Fruit fly (Drosophila melanogaster) whole organism, embryonic: ENCODE data around the gene CG11164.

Experiments
- Blimp-1 ChIP-seq: fragments of 200-800 bp; sonication (Bioruptor generic); optimal IDR thresholded peaks from 3 replicates; lab custom pipeline; 2018; ENCODE audit warnings: missing biosample characterization, missing genetic modification characterization, mild to moderate bottlenecking, moderate library complexity, missing genetic modification reagents
- BtbVII ChIP-seq: fragments of 200-800 bp; sonication (Bioruptor generic); optimal IDR thresholded peaks from 3 replicates; lab custom pipeline; 2017; ENCODE audit warnings: missing biosample characterization, mild to moderate bottlenecking, missing genetic modification characterization
- CG10147 ChIP-seq: fragments of 200-800 bp; sonication (Bioruptor generic); optimal IDR thresholded peaks from 2 replicates; lab custom pipeline; 2019; ENCODE audit warnings: missing biosample characterization, mild to moderate bottlenecking, missing genetic modification characterization, moderate library complexity
- CG11560 ChIP-seq: fragments of 200-800 bp; sonication (Bioruptor generic); IDR thresholded peaks from 3 replicates; pipeline ENCODE4 v1.3.6; 2022; ENCODE audit warnings: missing biosample characterization, missing genetic modification characterization
- CG12071 ChIP-seq: fragments of 200-800 bp; sonication (Bioruptor generic); optimal IDR thresholded peaks from 3 replicates; lab custom pipeline; 2018; ENCODE audit warnings: missing biosample characterization, mild to moderate bottlenecking, missing genetic modification characterization
- CG1233 ChIP-seq: fragments of 200-800 bp; sonication (Bioruptor generic); optimal IDR thresholded peaks from 4 replicates; lab custom pipeline; 2018; ENCODE audit warnings: missing biosample characterization, mild to moderate bottlenecking, missing genetic modification characterization
- CG12659 ChIP-seq: fragments of 200-800 bp; sonication (Bioruptor generic); optimal IDR thresholded peaks from 3 replicates; lab custom pipeline; 2017; ENCODE audit warnings: mild to moderate bottlenecking, missing biosample characterization, missing genetic modification reagents, missing genetic modification characterization
- CG14014 ChIP-seq: fragments of 200-800 bp; sonication (Bioruptor generic); IDR thresholded peaks from 2 replicates; pipeline ENCODE4 v1.3.6; 2022; ENCODE audit warnings: missing biosample characterization, missing genetic modification characterization
- CG15696 ChIP-seq: fragments of 200-800 bp; sonication (Bioruptor generic); optimal IDR thresholded peaks from 2 replicates; lab custom pipeline; 2019; ENCODE audit warnings: missing biosample characterization, mild to moderate bottlenecking, missing genetic modification characterization, moderate library complexity
- CG17186 ChIP-seq: fragments of 200-800 bp; sonication (Bioruptor generic); optimal IDR thresholded peaks from 3 replicates; lab custom pipeline; 2017; ENCODE audit warnings: missing biosample characterization, missing genetic modification reagents, missing genetic modification characterization
- CG17568 ChIP-seq: fragments of 200-800 bp; sonication (Bioruptor generic); optimal IDR thresholded peaks from 2 replicates; lab custom pipeline; 2018; ENCODE audit warnings: missing biosample characterization, mild to moderate bottlenecking, missing genetic modification characterization, moderate library complexity
- CG18011 ChIP-seq: fragments of 200-800 bp; sonication (Bioruptor generic); optimal IDR thresholded peaks from 2 replicates; lab custom pipeline; 2017; ENCODE audit warnings: missing biosample characterization, missing genetic modification characterization, mild to moderate bottlenecking, moderate library complexity, missing genotype
- CG2889 ChIP-seq: fragments of 200-800 bp; sonication (Bioruptor generic); IDR thresholded peaks from 3 replicates; pipeline ENCODE4 v1.3.6; 2022; ENCODE audit warnings: missing biosample characterization, missing genetic modification characterization
- CG3281 ChIP-seq: fragments of 200-800 bp; sonication (Bioruptor generic); optimal IDR thresholded peaks from 3 replicates; lab custom pipeline; 2017; ENCODE audit warnings: missing biosample characterization, mild to moderate bottlenecking, missing genetic modification characterization
- CG33557 ChIP-seq: fragments of 200-800 bp; sonication (Bioruptor generic); optimal IDR thresholded peaks from 2 replicates; lab custom pipeline; 2019; ENCODE audit warnings: missing biosample characterization, mild to moderate bottlenecking, missing genetic modification characterization, moderate library complexity
- CG4424 ChIP-seq: fragments of 200-800 bp; sonication (Bioruptor generic); optimal IDR thresholded peaks from 3 replicates; lab custom pipeline; 2016; ENCODE audit warnings: missing biosample characterization, missing genetic modification characterization
- CG7839 ChIP-seq: fragments of 200-800 bp; sonication (Bioruptor generic); optimal IDR thresholded peaks from 3 replicates; lab custom pipeline; 2018; ENCODE audit warnings: missing biosample characterization, mild to moderate bottlenecking, missing genetic modification characterization, moderate library complexity
- CG8290 ChIP-seq, 3 experiments: fragments of 200-800 bp; sonication (Bioruptor generic); optimal IDR thresholded peaks; 2 replicates each; lab custom pipeline; 2016 to 2019; ENCODE audit warnings: missing biosample characterization in 3 of 3, missing genetic modification characterization in 3 of 3, mild to moderate bottlenecking in 2 of 3, moderate library complexity in 1 of 3
- CG8924 ChIP-seq: fragments of 200-800 bp; optimal IDR thresholded peaks from 3 replicates; lab custom pipeline; 2019; ENCODE audit warnings: missing biosample characterization, mild to moderate bottlenecking, missing genetic modification characterization, moderate library complexity
- CG9932 ChIP-seq: fragments of 200-800 bp; sonication (Bioruptor generic); IDR thresholded peaks from 2 replicates; pipeline ENCODE4 v1.3.6; 2022; ENCODE audit warnings: missing biosample characterization, missing genetic modification characterization
- CoRest ChIP-seq: fragments of 200-800 bp; sonication (Bioruptor generic); optimal IDR thresholded peaks from 3 replicates; lab custom pipeline; 2018; ENCODE audit warnings: missing biosample characterization, mild to moderate bottlenecking, missing genetic modification characterization, moderate library complexity
- D19B ChIP-seq: fragments of 200-800 bp; sonication (Bioruptor generic); optimal IDR thresholded peaks from 2 replicates; lab custom pipeline; 2017; ENCODE audit warnings: missing biosample characterization, mild to moderate bottlenecking, missing genetic modification characterization
- Dbx ChIP-seq: fragments of 200-800 bp; sonication (Bioruptor generic); IDR thresholded peaks from 3 replicates; pipeline ENCODE4 v1.3.6; 2022; ENCODE audit warnings: missing biosample characterization, missing genetic modification characterization
- Dek ChIP-seq: fragments of 200-800 bp; sonication (Bioruptor generic); optimal IDR thresholded peaks from 3 replicates; lab custom pipeline; 2019; ENCODE audit warnings: missing biosample characterization, mild to moderate bottlenecking, missing genetic modification characterization, moderate library complexity
- Fer2 ChIP-seq: fragments of 200-800 bp; sonication (Bioruptor generic); optimal IDR thresholded peaks from 2 replicates; lab custom pipeline; 2018; ENCODE audit warnings: missing biosample characterization, mild to moderate bottlenecking, missing genetic modification characterization, moderate library complexity
- Fer3 ChIP-seq: fragments of 200-800 bp; sonication (Bioruptor generic); optimal IDR thresholded peaks from 2 replicates; lab custom pipeline; 2018; ENCODE audit warnings: missing biosample characterization, mild to moderate bottlenecking, missing genetic modification characterization, moderate library complexity
- H15 ChIP-seq: fragments of 200-800 bp; sonication (Bioruptor generic); IDR thresholded peaks from 3 replicates; pipeline ENCODE4 v1.3.6; 2022; ENCODE audit warnings: missing biosample characterization, missing genetic modification characterization
- HHEX ChIP-seq: fragments of 200-800 bp; sonication (Bioruptor generic); optimal IDR thresholded peaks from 3 replicates; lab custom pipeline; 2017; ENCODE audit warnings: missing biosample characterization, mild to moderate bottlenecking, missing genetic modification characterization, missing genetic modification reagents
- Hmr ChIP-seq: fragments of 200-800 bp; sonication (Bioruptor generic); optimal IDR thresholded peaks from 3 replicates; lab custom pipeline; 2017; ENCODE audit warnings: mild to moderate bottlenecking, missing biosample characterization, missing genetic modification reagents, missing genetic modification characterization
- NFAT ChIP-seq: fragments of 200-800 bp; sonication (Bioruptor generic); IDR thresholded peaks from 2 replicates; pipeline ENCODE4 v1.3.6; 2022; ENCODE audit warnings: missing biosample characterization, missing genetic modification characterization
- Trl ChIP-seq, 3 experiments: fragments of >200 bp in 2 of 3; fragments of 200-800 bp in 1 of 3; sonication (Bioruptor generic) in 1 of 3; optimal IDR thresholded peaks; 2 replicates in 1 of 3; 3 replicates in 2 of 3; lab custom pipeline; 2016 to 2017; ENCODE audit warnings: missing biosample characterization in 1 of 3, missing genetic modification characterization in 1 of 3
- Vsx1 ChIP-seq: fragments of 200-800 bp; sonication (Bioruptor generic); optimal IDR thresholded peaks from 2 replicates; lab custom pipeline; 2017; ENCODE audit warnings: missing biosample characterization, mild to moderate bottlenecking, missing genetic modification characterization, missing genetic modification reagents
- YL-1 ChIP-seq: fragments of 200-800 bp; sonication (Bioruptor generic); optimal IDR thresholded peaks from 3 replicates; lab custom pipeline; 2017; ENCODE audit warnings: missing biosample characterization, mild to moderate bottlenecking, missing genetic modification characterization
- ac ChIP-seq: fragments of 200-800 bp; sonication (Bioruptor generic); optimal IDR thresholded peaks from 3 replicates; lab custom pipeline; 2017; ENCODE audit warnings: missing biosample characterization, mild to moderate bottlenecking, missing genetic modification characterization
- ash1 ChIP-seq: fragments of 200-800 bp; sonication (Bioruptor generic); optimal IDR thresholded peaks from 2 replicates; lab custom pipeline; 2018; ENCODE audit warnings: missing biosample characterization, mild to moderate bottlenecking, missing genetic modification characterization
- chinmo ChIP-seq: fragments of 200-800 bp; sonication (Bioruptor generic); IDR thresholded peaks from 4 replicates; pipeline ENCODE4 v1.3.6; 2022; ENCODE audit warnings: missing biosample characterization, missing genetic modification characterization; ENCODE audit not compliant: partially characterized antibody
- dimm ChIP-seq: fragments of 200-800 bp; sonication (Bioruptor generic); IDR thresholded peaks from 2 replicates; pipeline ENCODE4 v1.3.6; 2022; ENCODE audit warnings: missing biosample characterization, missing genetic modification characterization
- dmrt11E ChIP-seq: fragments of 200-800 bp; sonication (Bioruptor generic); optimal IDR thresholded peaks from 3 replicates; lab custom pipeline; 2018; ENCODE audit warnings: missing biosample characterization, mild to moderate bottlenecking, missing genetic modification characterization, moderate library complexity
- fd3F ChIP-seq: fragments of 200-800 bp; sonication (Bioruptor generic); optimal IDR thresholded peaks from 2 replicates; lab custom pipeline; 2018; ENCODE audit warnings: missing biosample characterization, mild to moderate bottlenecking, missing genetic modification characterization, moderate library complexity
- gce ChIP-seq: fragments of 200-800 bp; sonication (Bioruptor generic); IDR thresholded peaks from 3 replicates; pipeline ENCODE4 v1.3.6; 2022; ENCODE audit warnings: missing biosample characterization, missing genetic modification characterization
- grn ChIP-seq: fragments of 200-800 bp; sonication (Bioruptor generic); optimal IDR thresholded peaks from 3 replicates; lab custom pipeline; 2017; ENCODE audit warnings: missing biosample characterization, missing genetic modification characterization
- her ChIP-seq: fragments of 200-800 bp; sonication (Bioruptor generic); optimal IDR thresholded peaks from 2 replicates; lab custom pipeline; 2016; ENCODE audit warnings: missing biosample characterization, missing genetic modification characterization
- insv ChIP-seq, 2 experiments: fragments of 200-800 bp; sonication (Bioruptor generic); optimal IDR thresholded peaks; 3 replicates each; lab custom pipeline; 2016 to 2018; ENCODE audit warnings: missing biosample characterization in 2 of 2, missing genetic modification characterization in 2 of 2
- lab ChIP-seq: fragments of 200-800 bp; sonication (Bioruptor generic); optimal IDR thresholded peaks from 3 replicates; lab custom pipeline; 2017; ENCODE audit warnings: missing biosample characterization, missing genetic modification characterization, mild to moderate bottlenecking, moderate library complexity, missing genetic modification reagents
- pum ChIP-seq: fragments of 200-800 bp; sonication (Bioruptor generic); optimal IDR thresholded peaks from 2 replicates; lab custom pipeline; 2016; ENCODE audit warnings: missing biosample characterization, missing genetic modification characterization
- sug ChIP-seq: fragments of 200-800 bp; optimal IDR thresholded peaks from 2 replicates; lab custom pipeline; 2019; ENCODE audit warnings: missing biosample characterization, mild to moderate bottlenecking, missing genetic modification characterization, moderate library complexity
- wdn ChIP-seq: fragments of 200-800 bp; sonication (Bioruptor generic); IDR thresholded peaks from 2 replicates; pipeline ENCODE4 v1.3.6; 2022; ENCODE audit warnings: missing biosample characterization, missing genetic modification characterization

Gene CG11164

DNA sequence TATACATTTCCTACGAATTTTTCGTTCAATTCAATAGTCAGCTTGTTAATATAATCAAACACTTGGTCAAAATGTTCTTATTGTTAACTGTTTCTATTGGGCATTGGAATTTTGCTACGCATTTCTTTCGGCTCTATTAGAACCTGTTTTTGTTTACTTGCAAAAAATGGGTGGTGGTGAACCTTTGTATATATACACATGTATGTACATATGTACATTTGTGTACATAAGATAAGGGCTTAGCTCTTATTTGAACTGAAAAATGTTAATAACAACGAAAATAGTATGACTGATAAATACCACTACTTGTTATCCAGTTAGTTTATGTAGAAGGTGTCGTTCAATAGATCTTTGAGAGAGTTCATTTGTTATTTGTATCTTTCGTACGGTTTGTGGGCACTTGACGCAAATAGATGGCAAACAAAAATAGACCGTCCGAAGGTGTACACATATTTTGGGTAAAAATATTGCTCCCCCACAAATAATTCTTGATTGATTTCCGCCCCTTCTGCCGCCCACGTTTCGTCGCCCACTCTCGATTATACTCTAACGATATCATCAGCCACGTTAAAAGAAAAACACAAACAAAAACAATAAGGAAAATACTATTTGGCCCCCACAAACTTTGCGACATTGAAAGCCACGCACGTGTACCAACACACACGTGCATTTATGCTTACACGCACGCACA is 41.8 kb upstream of the CG11164 start (continued):
- TF ChIP-seq dmrt11E: peak; percentile 14
- TF ChIP-seq CG8924: no peak
- TF ChIP-seq dimm: no peak
- TF ChIP-seq CG11560 (tag; lab: Robert Waterston, UW): no peak
- TF ChIP-seq Dbx: peak; percentile 20; the same call in 1 of the 3 replicates
- no peak for TF ChIP-seq CG17186
- peak; percentile 61 for TF ChIP-seq HHEX (GFP tag; lab: Kevin White, UChicago)
- peak; percentile 64 for TF ChIP-seq Hmr (GFP tag; lab: Kevin White, UChicago)
- TF ChIP-seq pum (GFP tag; lab: Kevin White, UChicago): no peak
- TF ChIP-seq ac: peak; percentile 17
- TF ChIP-seq Fer3 (tag; lab: Kevin White, UChicago): peak; percentile 73
- peak; percentile 64 for TF ChIP-seq CG3281 (GFP tag; lab: Kevin White, UChicago)
- TF ChIP-seq D19B (GFP tag; lab: Kevin White, UChicago): peak; percentile 25
- TF ChIP-seq CG17568: peak; percentile 52
- peak; percentile 79 for TF ChIP-seq sug
- TF ChIP-seq CG2889 (GFP tag; lab: Robert Waterston, UW): no peak
- peak; percentile 5 for TF ChIP-seq CG12659 (GFP tag; lab: Kevin White, UChicago)
- no peak for TF ChIP-seq YL-1 (GFP tag; lab: Kevin White, UChicago)
- TF ChIP-seq lab (GFP tag; lab: Kevin White, UChicago): peak; percentile 84
- TF ChIP-seq CG4424: no peak
- TF ChIP-seq CG10147 (GFP tag; lab: Kevin White, UChicago): peak; percentile 16
- TF ChIP-seq Fer2 (tag; lab: Kevin White, UChicago): peak; percentile 64
- peak; percentile 4 for TF ChIP-seq CG7839 (tag; lab: Kevin White, UChicago)
- peak; percentile 7 for TF ChIP-seq grn (GFP tag; lab: Kevin White, UChicago)
- TF ChIP-seq her (GFP tag; lab: Kevin White, UChicago): peak; percentile 27
- peak; percentile 48; the same call in 1 of the 2 replicates for TF ChIP-seq CG14014 (GFP tag; lab: Robert Waterston, UW)
- peak; percentile 68 for TF ChIP-seq CG15696
- peak; percentile 36 for TF ChIP-seq CoRest (tag; lab: Kevin White, UChicago)
- TF ChIP-seq insv (GFP tag; optimal IDR thresholded peaks at IDR 0.05; lab: Kevin White, UChicago): peak in 1 of 2 experiments; percentile 9
- TF ChIP-seq Blimp-1 (GFP tag; lab: Kevin White, UChicago): peak; percentile 22
- TF ChIP-seq fd3F: peak; percentile 54
- no peak for TF ChIP-seq wdn
- peak; percentile 55 for TF ChIP-seq CG12071 (GFP tag; lab: Kevin White, UChicago)
- TF ChIP-seq gce: 0 out of 3 replicates have a peak, but pooled peaks have one; percentile 25
- no peak for TF ChIP-seq CG18011 (GFP tag; lab: Kevin White, UChicago)
- peak; percentile 64 for TF ChIP-seq ash1
- TF ChIP-seq Vsx1: peak; percentile 3
- 0 out of 2 replicates have a peak, but pooled peaks have one; percentile 29 for TF ChIP-seq CG9932 (GFP tag; lab: Robert Waterston, UW)
- TF ChIP-seq CG33557 (GFP tag; lab: Kevin White, UChicago): peak; percentile 18
- no peak for TF ChIP-seq CG8290 (GFP tag; optimal IDR thresholded peaks at IDR 0.05; lab: Kevin White, UChicago)
- peak in 1 of 2 experiments; percentile 84 for TF ChIP-seq CG8290 (tag; optimal IDR thresholded peaks at IDR 0.05; lab: Kevin White, UChicago)
- TF ChIP-seq CG1233 (GFP tag; lab: Kevin White, UChicago): peak; percentile 37
- peak; percentile 73; the same call in 1 of the 4 replicates for TF ChIP-seq chinmo (GFP tag; lab: Robert Waterston, UW)
- TF ChIP-seq Dek (tag; lab: Kevin White, UChicago): peak; percentile 46
- peak; percentile 56; the same call in 1 of the 2 replicates for TF ChIP-seq NFAT (GFP tag; lab: Robert Waterston, UW)
- TF ChIP-seq Trl (optimal IDR thresholded peaks at IDR 0.05; lab: Kevin White, UChicago): no peak
- peak; percentile 28 for TF ChIP-seq Trl (GFP tag; optimal IDR thresholded peaks at IDR 0.05; lab: Kevin White, UChicago)
- TF ChIP-seq H15 (GFP tag; lab: Robert Waterston, UW): no peak
- TF ChIP-seq BtbVII (GFP tag; lab: Kevin White, UChicago): peak; percentile 56
